Worm (Caenorhabditis elegans): ENCODE measurements around the gene prp-19.

Gene prp-19

DNA sequence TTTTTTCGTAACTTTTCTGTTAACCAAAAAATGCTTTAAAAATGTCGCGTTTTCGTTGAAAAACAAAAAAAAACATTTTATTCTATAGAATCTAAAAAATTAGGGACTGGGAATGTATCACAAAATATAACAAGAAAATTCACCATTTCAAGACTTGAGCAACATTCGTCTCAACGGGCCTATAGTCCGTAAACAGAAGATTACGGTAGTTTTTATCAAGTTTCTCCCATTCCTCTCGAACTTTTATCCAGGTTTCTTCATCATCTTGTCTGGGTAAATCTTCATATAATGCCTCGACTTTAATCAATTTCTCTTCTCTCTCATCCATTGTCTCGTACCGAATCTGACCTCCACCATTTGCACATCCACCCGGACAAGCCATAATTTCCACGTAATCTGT is 16.5 kb downstream of the prp-19 start:
- no peak for TF ChIP-seq lin-15B (tag; optimal IDR thresholded peaks at IDR 0.05)

ce11 chrIII:5153137-5153536 is 18.7 kb downstream of the prp-19 start, which contains the start of the genes rbm-42 and grwd-1:
Gene rbm-42 (minus strand): TSS chrIII:5153229.
Gene grwd-1 (plus strand): TSS chrIII:5153464.
- peak; percentile 32 to 43 for TF ChIP-seq efl-1 (optimal IDR thresholded peaks at IDR 0.05)
- TF ChIP-seq efl-1 (GFP tag; optimal IDR thresholded peaks at IDR 0.05 in 1 of 2) = peak; percentile 58 to 76
- TF ChIP-seq F16B12.6 (tag; optimal IDR thresholded peaks at IDR 0.05) = peak; percentile 83
- TF ChIP-seq blmp-1 (tag; optimal IDR thresholded peaks at IDR 0.05) = peak; percentile 15
- no peak for TF ChIP-seq nhr-77 (tag; optimal IDR thresholded peaks at IDR 0.05)
- peak; percentile 8 for TF ChIP-seq C16A3.4 (tag; optimal IDR thresholded peaks at IDR 0.05)
- no peak for TF ChIP-seq nhr-47 (tag; optimal IDR thresholded peaks at IDR 0.05)
- no peak for TF ChIP-seq mab-9 (GFP tag; IDR thresholded peaks at IDR 0.05)
- peak; percentile 30 for TF ChIP-seq snu-23 (GFP tag; optimal IDR thresholded peaks at IDR 0.05)
- TF ChIP-seq zip-4 (GFP tag; optimal IDR thresholded peaks at IDR 0.05) = no peak
- TF ChIP-seq swsn-7 (tag; optimal IDR thresholded peaks at IDR 0.05) = no peak
- peak; percentile 21 to 57 for TF ChIP-seq lin-35 (GFP tag; optimal IDR thresholded peaks at IDR 0.05)
- TF ChIP-seq pag-3 (tag; optimal IDR thresholded peaks at IDR 0.05; ENCODE audit: borderline replicate concordance, insufficient read depth) = no peak
- peak in 2 of 3 experiments; percentile 49 to 57 for TF ChIP-seq dpl-1 (GFP tag; optimal IDR thresholded peaks at IDR 0.05)
- peak; percentile 42 for TF ChIP-seq tbx-2 (tag; optimal IDR thresholded peaks at IDR 0.05)
- TF ChIP-seq skn-1 (tag; optimal IDR thresholded peaks at IDR 0.05) = peak; percentile 20
- peak; percentile 62 for TF ChIP-seq mep-1 (tag; optimal IDR thresholded peaks at IDR 0.05)
- peak; percentile 27 to 66 for TF ChIP-seq lsy-2 (tag; optimal IDR thresholded peaks at IDR 0.05)
- no peak for TF ChIP-seq pqm-1 (tag; optimal IDR thresholded peaks at IDR 0.05)
- no peak for TF ChIP-seq unc-98 (GFP tag; IDR thresholded peaks at IDR 0.05)

ce11 chrIII:5150980-5151379 is 20.9 kb downstream of the prp-19 start:
- TF ChIP-seq lin-39 (tag; optimal IDR thresholded peaks at IDR 0.05) (no peak), egl-27 (tag; optimal IDR thresholded peaks at IDR 0.05) (no peak), isw-1 (GFP tag; IDR thresholded peaks at IDR 0.05) (no peak), ceh-90 (tag; optimal IDR thresholded peaks at IDR 0.05) (no peak)

DNA sequence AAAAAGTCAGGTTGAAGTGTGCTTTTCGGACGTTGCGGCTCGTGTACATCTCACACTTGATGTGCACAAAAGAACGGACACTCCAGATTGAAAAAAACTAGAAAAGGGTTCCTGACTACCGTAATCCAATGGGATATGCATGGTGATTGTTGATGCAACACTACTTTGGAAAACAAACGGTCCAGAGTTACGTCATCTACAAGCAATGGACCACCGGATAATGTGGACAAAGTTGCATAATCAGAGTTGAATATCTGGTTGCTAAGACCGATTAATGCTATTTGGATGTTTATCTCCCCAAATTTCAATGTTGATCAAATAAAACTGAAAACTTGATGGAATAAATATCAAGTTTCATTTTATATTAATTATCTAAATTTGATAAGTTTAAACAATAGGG is 21.8 kb downstream of the prp-19 start:
- TF ChIP-seq vab-15 (tag; optimal IDR thresholded peaks at IDR 0.05) (no peak), ces-1 (GFP tag; optimal IDR thresholded peaks at IDR 0.05) (no peak), fkh-4 (tag; optimal IDR thresholded peaks at IDR 0.05; ENCODE audit: borderline replicate concordance) (no peak), lsy-2 (tag; optimal IDR thresholded peaks at IDR 0.05) (no peak), unc-130 (tag; optimal IDR thresholded peaks at IDR 0.05) (no peak), F16B12.6 (tag; optimal IDR thresholded peaks at IDR 0.05) (no peak), unc-30 (tag; optimal IDR thresholded peaks at IDR 0.05) (no peak)

ce11 chrIII:5149478-5149877 is 22.4 kb downstream of the prp-19 start, which contains the start of gene Y54H5A.2:
Gene Y54H5A.2 (minus strand): TSS chrIII:5149578.
- no peak for TF ChIP-seq efl-3 (GFP tag; optimal IDR thresholded peaks at IDR 0.05)
- TF ChIP-seq jun-1 (tag; optimal IDR thresholded peaks at IDR 0.05) = no peak
- no peak for TF ChIP-seq unc-98 (GFP tag; IDR thresholded peaks at IDR 0.05)
- no peak for TF ChIP-seq ama-1 (optimal IDR thresholded peaks at IDR 0.05)
- TF ChIP-seq aly-2 (tag; optimal IDR thresholded peaks at IDR 0.05) = no peak
- no peak for TF ChIP-seq elt-2 (tag; optimal IDR thresholded peaks at IDR 0.05)
- no peak for TF ChIP-seq fkh-10 (GFP tag; optimal IDR thresholded peaks at IDR 0.05)
- no peak for TF ChIP-seq ces-1 (GFP tag; optimal IDR thresholded peaks at IDR 0.05)
- no peak for TF ChIP-seq sox-4 (tag; optimal IDR thresholded peaks at IDR 0.05)
- no peak for TF ChIP-seq unc-62 (GFP tag; optimal IDR thresholded peaks at IDR 0.05)
- no peak for TF ChIP-seq mep-1 (tag; optimal IDR thresholded peaks at IDR 0.05)
- TF ChIP-seq elt-3 (tag; optimal IDR thresholded peaks at IDR 0.05) = no peak
- no peak for TF ChIP-seq nhr-12 (tag; optimal IDR thresholded peaks at IDR 0.05)
- no peak for TF ChIP-seq ztf-11 (tag; optimal IDR thresholded peaks at IDR 0.05)
- no peak for TF ChIP-seq Y116A8C.19 (tag; optimal IDR thresholded peaks at IDR 0.05; ENCODE audit: borderline replicate concordance)
- no peak for TF ChIP-seq pag-3 (tag; optimal IDR thresholded peaks at IDR 0.05; ENCODE audit: borderline replicate concordance, insufficient read depth)
- TF ChIP-seq pqm-1 (tag; optimal IDR thresholded peaks at IDR 0.05) = no peak
- no peak for TF ChIP-seq pax-3 (tag; optimal IDR thresholded peaks at IDR 0.05)
- no peak for TF ChIP-seq xbp-1 (tag; optimal IDR thresholded peaks at IDR 0.05)

Measured in whole organism, L1 larva.